Fruit fly (Drosophila melanogaster): ENCODE measurements around the gene pnt.

pnt gene

DNA sequence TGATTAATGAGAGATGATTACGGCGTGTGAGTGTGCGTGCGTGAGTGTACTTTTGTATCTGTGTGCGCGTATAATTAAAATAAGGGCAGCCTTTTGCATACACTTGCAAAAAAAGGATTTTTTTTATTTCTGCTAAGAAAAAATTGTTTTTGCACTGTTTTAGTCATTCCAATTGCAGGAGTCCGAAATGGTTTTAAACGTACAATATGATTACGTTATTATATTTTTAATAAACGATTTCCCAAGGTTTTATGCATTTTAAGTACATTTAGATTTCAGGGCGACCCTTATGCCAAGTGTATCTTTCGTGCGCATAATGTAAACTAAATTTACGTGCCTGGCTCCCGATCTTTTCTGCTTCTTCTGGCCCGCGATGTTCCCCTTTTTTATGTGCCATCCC, 11.1 kb downstream of the pnt start (continued):
- TF ChIP-seq CG9139 (GFP tag; optimal IDR thresholded peaks at IDR 0.05) (no peak), CG11762 (GFP tag; optimal IDR thresholded peaks at IDR 0.05; ENCODE audit: insufficient read depth) (peak; percentile 53), eg (GFP tag; IDR thresholded peaks at IDR 0.05) (peak; percentile 58), CG3032 (tag; optimal IDR thresholded peaks at IDR 0.05) (peak; percentile 76), Hr39 (GFP tag; optimal IDR thresholded peaks at IDR 0.05) (peak; percentile 63), Hr4 (GFP tag; optimal IDR thresholded peaks at IDR 0.05) (peak; percentile 77), fd59A (GFP tag; optimal IDR thresholded peaks at IDR 0.05) (peak; percentile 69), acj6 (GFP tag; optimal IDR thresholded peaks at IDR 0.05) (peak; percentile 75), salr (GFP tag; optimal IDR thresholded peaks at IDR 0.05) (peak; percentile 7 to 48), dac (GFP tag; optimal IDR thresholded peaks at IDR 0.05) (peak; percentile 18), pdm3 (GFP tag; optimal IDR thresholded peaks at IDR 0.05) (peak; percentile 63), topi (GFP tag; optimal IDR thresholded peaks at IDR 0.05) (peak; percentile 72), CG34406 (GFP tag; optimal IDR thresholded peaks at IDR 0.05) (peak; percentile 55), CG6854 (GFP tag; optimal IDR thresholded peaks at IDR 0.05) (no peak), Lpt (GFP tag; optimal IDR thresholded peaks at IDR 0.05) (no peak)

dm6 chr3R:23334036-23334744, 11.8 kb downstream of the pnt start:
- peak; percentile 98 to 99 for TF ChIP-seq ss (GFP tag; optimal IDR thresholded peaks at IDR 0.05)
- peak; percentile 93 for TF ChIP-seq CG15336 (GFP tag; IDR thresholded peaks at IDR 0.05)
- TF ChIP-seq Hr39 (GFP tag; optimal IDR thresholded peaks at IDR 0.05): no peak
- TF ChIP-seq OdsH (GFP tag; optimal IDR thresholded peaks at IDR 0.05): peak; percentile 65
- peak; percentile 98 for TF ChIP-seq eg (GFP tag; IDR thresholded peaks at IDR 0.05)
- no peak for TF ChIP-seq Hr38 (GFP tag; optimal IDR thresholded peaks at IDR 0.05)
- peak; percentile 72 for TF ChIP-seq CG3919 (GFP tag; optimal IDR thresholded peaks at IDR 0.05)
- peak; percentile 95 for TF ChIP-seq CG8119 (GFP tag; IDR thresholded peaks at IDR 0.05)
- no peak for TF ChIP-seq Hr4 (GFP tag; optimal IDR thresholded peaks at IDR 0.05)
- TF ChIP-seq spab (GFP tag; optimal IDR thresholded peaks at IDR 0.05): peak; percentile 98
- TF ChIP-seq vri (GFP tag; optimal IDR thresholded peaks at IDR 0.05): peak; percentile 82
- no peak for TF ChIP-seq lz (GFP tag; optimal IDR thresholded peaks at IDR 0.05)
- no peak for TF ChIP-seq esn (GFP tag; optimal IDR thresholded peaks at IDR 0.05)
- TF ChIP-seq Sox14 (GFP tag; optimal IDR thresholded peaks at IDR 0.05): peak; percentile 61
- TF ChIP-seq Smox (GFP tag; optimal IDR thresholded peaks at IDR 0.05): no peak
- peak; percentile 86 for TF ChIP-seq achi (GFP tag; optimal IDR thresholded peaks at IDR 0.05)
- TF ChIP-seq CG6276 (GFP tag; optimal IDR thresholded peaks at IDR 0.05): peak; percentile 96
- peak; percentile 67 for TF ChIP-seq CG3032 (tag; optimal IDR thresholded peaks at IDR 0.05)
- peak; percentile 73 for TF ChIP-seq svp (GFP tag)
- TF ChIP-seq salr (GFP tag; optimal IDR thresholded peaks at IDR 0.05): peak; percentile 84 to 90
- no peak for TF ChIP-seq fkh (GFP tag; optimal IDR thresholded peaks at IDR 0.05)
- peak; percentile 79 for TF ChIP-seq CG7368 (GFP tag; optimal IDR thresholded peaks at IDR 0.05)
- TF ChIP-seq CG11762 (GFP tag; optimal IDR thresholded peaks at IDR 0.05; ENCODE audit: insufficient read depth): peak; percentile 87
- no peak for TF ChIP-seq Ets21C (GFP tag; optimal IDR thresholded peaks at IDR 0.05)
- TF ChIP-seq Ets96B (tag; optimal IDR thresholded peaks at IDR 0.05): peak; percentile 76
- peak; percentile 88 for TF ChIP-seq Eip78C (GFP tag)
- peak; percentile 46 for TF ChIP-seq CG6792 (GFP tag; optimal IDR thresholded peaks at IDR 0.05)
- TF ChIP-seq Lpt (GFP tag; optimal IDR thresholded peaks at IDR 0.05): peak; percentile 95
- TF ChIP-seq CG31627 (GFP tag; optimal IDR thresholded peaks at IDR 0.05): no peak
- peak; percentile 53 for TF ChIP-seq CG32006 (GFP tag; optimal IDR thresholded peaks at IDR 0.05)
- TF ChIP-seq CG6163 (GFP tag; IDR thresholded peaks at IDR 0.05): peak; percentile 98
- TF ChIP-seq cyc (GFP tag; optimal IDR thresholded peaks at IDR 0.05): no peak
- peak; percentile 61 for TF ChIP-seq CG34406 (GFP tag; optimal IDR thresholded peaks at IDR 0.05)
- peak; percentile 29 for TF ChIP-seq acj6 (GFP tag; optimal IDR thresholded peaks at IDR 0.05)
- TF ChIP-seq CG16779 (tag; optimal IDR thresholded peaks at IDR 0.05): peak; percentile 98
- peak; percentile 26 for TF ChIP-seq CG8319 (GFP tag; optimal IDR thresholded peaks at IDR 0.05)
- TF ChIP-seq CG11902 (GFP tag; optimal IDR thresholded peaks at IDR 0.05): no peak
- TF ChIP-seq Eip75B (GFP tag; optimal IDR thresholded peaks at IDR 0.05): peak; percentile 79
- no peak for TF ChIP-seq Eip93F (GFP tag; optimal IDR thresholded peaks at IDR 0.05)
- TF ChIP-seq Sox102F (GFP tag; optimal IDR thresholded peaks at IDR 0.05): peak; percentile 43
- TF ChIP-seq net (GFP tag; optimal IDR thresholded peaks at IDR 0.05): peak; percentile 94
- peak; percentile 45 for TF ChIP-seq dsx (GFP tag; optimal IDR thresholded peaks at IDR 0.05; ENCODE audit: poor library complexity, severe bottlenecking)

Measured in whole organism, prepupa.